Fruit fly (Drosophila melanogaster): ENCODE results near the gene NijA.

The NijA gene

DNA sequence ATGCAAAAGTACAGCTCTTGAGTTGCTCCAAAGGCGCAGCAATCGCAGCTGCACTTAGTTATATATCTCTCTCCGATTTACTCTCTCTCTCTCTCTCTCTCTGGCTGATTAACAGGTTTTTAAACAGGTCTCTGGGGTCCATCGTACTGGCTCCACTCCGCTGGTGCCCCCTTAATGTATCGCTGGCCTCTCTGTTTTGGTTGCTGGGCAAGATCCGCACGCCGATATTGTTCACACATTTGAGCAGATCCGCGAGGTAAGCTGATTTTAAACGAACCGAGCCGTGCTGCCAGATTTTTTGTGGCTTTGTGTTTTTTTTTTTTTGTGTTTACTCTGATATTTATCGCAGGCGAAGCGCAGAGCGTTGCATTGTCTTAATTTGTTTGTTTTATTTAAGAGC is 46.1 kb upstream of the NijA start (continued):
- TF ChIP-seq CG10669 (GFP tag; optimal IDR thresholded peaks at IDR 0.05) (no peak), CG3919 (GFP tag; optimal IDR thresholded peaks at IDR 0.05) (no peak), fd85E (GFP tag; optimal IDR thresholded peaks at IDR 0.05) (peak; percentile 3), pdm3 (GFP tag; optimal IDR thresholded peaks at IDR 0.05) (peak; percentile 25), CG1621 (tag; optimal IDR thresholded peaks at IDR 0.05) (no peak), acj6 (GFP tag; optimal IDR thresholded peaks at IDR 0.05) (no peak), net (GFP tag; optimal IDR thresholded peaks at IDR 0.05) (no peak), Gug (GFP tag; IDR thresholded peaks at IDR 0.05) (no peak), CG6792 (GFP tag; optimal IDR thresholded peaks at IDR 0.05) (no peak), Hr4 (GFP tag; optimal IDR thresholded peaks at IDR 0.05) (no peak), CG8319 (GFP tag; optimal IDR thresholded peaks at IDR 0.05) (no peak), Lpt (GFP tag; optimal IDR thresholded peaks at IDR 0.05) (peak; percentile 66), CG9139 (GFP tag; optimal IDR thresholded peaks at IDR 0.05) (peak; percentile 5), Sox14 (GFP tag; optimal IDR thresholded peaks at IDR 0.05) (peak; percentile 44), ss (GFP tag; optimal IDR thresholded peaks at IDR 0.05) (peak; percentile 42 to 50), dac (GFP tag; optimal IDR thresholded peaks at IDR 0.05) (no peak), CG3032 (tag; optimal IDR thresholded peaks at IDR 0.05) (no peak), Smox (GFP tag; optimal IDR thresholded peaks at IDR 0.05) (no peak), CG32006 (GFP tag; optimal IDR thresholded peaks at IDR 0.05) (no peak)

DNA sequence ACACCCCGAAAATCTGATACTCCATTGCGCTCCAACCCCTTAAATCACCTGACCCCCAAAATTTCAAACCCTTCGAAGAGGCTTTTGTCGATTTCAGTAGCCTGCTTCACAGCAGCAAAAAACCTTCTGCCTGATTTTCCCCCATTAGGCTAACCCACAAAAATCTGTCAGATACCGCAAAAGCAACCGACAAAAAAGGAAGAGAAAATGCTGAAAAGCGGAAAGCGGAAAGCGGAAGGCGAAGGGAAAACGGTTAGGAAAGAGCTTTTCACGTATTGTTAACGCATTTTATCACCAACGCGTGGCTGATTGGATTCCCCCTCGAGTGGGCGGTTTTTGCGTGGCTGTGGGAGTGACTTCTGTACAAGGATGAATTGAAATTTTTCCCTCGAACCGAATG is 45.5 kb upstream of the NijA start:
- TF ChIP-seq Eip93F (GFP tag; optimal IDR thresholded peaks at IDR 0.05) (no peak), Eip78C (GFP tag) (peak; percentile 33), dsx (GFP tag; optimal IDR thresholded peaks at IDR 0.05; ENCODE audit: poor library complexity, severe bottlenecking) (no peak), CG3032 (tag; optimal IDR thresholded peaks at IDR 0.05) (no peak), CG9139 (GFP tag; optimal IDR thresholded peaks at IDR 0.05) (no peak)

DNA sequence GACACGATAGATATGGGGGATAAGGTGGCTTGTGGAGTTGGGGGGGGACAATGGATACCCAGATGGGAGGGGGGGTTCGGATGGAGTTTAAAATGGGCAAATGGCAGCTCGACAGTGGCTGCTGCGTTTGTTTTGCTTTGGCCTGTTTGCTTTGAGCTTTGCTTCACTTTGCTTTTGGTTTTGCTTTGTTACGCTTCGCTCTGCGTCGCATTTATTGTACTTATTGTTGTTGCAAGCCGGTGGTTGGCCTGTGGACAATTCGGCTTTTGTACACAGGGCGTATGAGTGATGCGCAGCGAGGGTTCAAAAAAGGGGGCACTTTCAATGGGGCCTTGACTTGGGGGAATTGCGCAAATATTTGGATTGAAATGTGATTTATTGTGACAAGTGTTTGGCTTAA is 44.4 kb upstream of the NijA start:
- TF ChIP-seq Ets96B (tag; optimal IDR thresholded peaks at IDR 0.05) (no peak), Hr38 (GFP tag; optimal IDR thresholded peaks at IDR 0.05) (no peak), fkh (GFP tag; optimal IDR thresholded peaks at IDR 0.05) (peak; percentile 44), Sox102F (GFP tag; optimal IDR thresholded peaks at IDR 0.05) (no peak), CG9139 (GFP tag; optimal IDR thresholded peaks at IDR 0.05) (no peak), vri (GFP tag; optimal IDR thresholded peaks at IDR 0.05) (no peak), CG6163 (GFP tag; IDR thresholded peaks at IDR 0.05) (peak; percentile 58), salr (GFP tag; optimal IDR thresholded peaks at IDR 0.05) (no peak), Gug (GFP tag; IDR thresholded peaks at IDR 0.05) (no peak)

dm6 chr3L:10740707-10741106 is 44.0 kb upstream of the NijA start:
- TF ChIP-seq CG3919 (GFP tag; optimal IDR thresholded peaks at IDR 0.05): peak; percentile 31
- TF ChIP-seq dac (GFP tag; optimal IDR thresholded peaks at IDR 0.05): peak; percentile 35
- peak; percentile 78 for TF ChIP-seq Hr4 (GFP tag; optimal IDR thresholded peaks at IDR 0.05)
- peak; percentile 3 for TF ChIP-seq CG16779 (tag; optimal IDR thresholded peaks at IDR 0.05)
- TF ChIP-seq Ets96B (tag; optimal IDR thresholded peaks at IDR 0.05): peak; percentile 74
- peak; percentile 73 for TF ChIP-seq OdsH (GFP tag; optimal IDR thresholded peaks at IDR 0.05)
- TF ChIP-seq Sox15 (GFP tag; optimal IDR thresholded peaks at IDR 0.05): peak; percentile 34
- TF ChIP-seq CG6792 (GFP tag; optimal IDR thresholded peaks at IDR 0.05): peak; percentile 20
- TF ChIP-seq CG11902 (GFP tag; optimal IDR thresholded peaks at IDR 0.05): peak; percentile 15
- TF ChIP-seq CG6163 (GFP tag; IDR thresholded peaks at IDR 0.05): no peak; the same call in 2 of the 3 replicates
- TF ChIP-seq CG11294 (GFP tag; IDR thresholded peaks at IDR 0.05): no peak; the same call in 1 of the 2 replicates
- peak; percentile 29 for TF ChIP-seq Sox102F (GFP tag; optimal IDR thresholded peaks at IDR 0.05)
- TF ChIP-seq Met (GFP tag; optimal IDR thresholded peaks at IDR 0.05): peak; percentile 37
- TF ChIP-seq CG32006 (GFP tag; optimal IDR thresholded peaks at IDR 0.05): peak; percentile 85
- TF ChIP-seq CG7368 (GFP tag; optimal IDR thresholded peaks at IDR 0.05): no peak
- TF ChIP-seq eg (GFP tag; IDR thresholded peaks at IDR 0.05): 0 out of 3 replicates have a peak, but pooled peaks have one; percentile 25
- TF ChIP-seq Hr38 (GFP tag; optimal IDR thresholded peaks at IDR 0.05): no peak
- peak; percentile 40 for TF ChIP-seq topi (GFP tag; optimal IDR thresholded peaks at IDR 0.05)
- TF ChIP-seq CG3032 (tag; optimal IDR thresholded peaks at IDR 0.05): peak; percentile 71
- TF ChIP-seq CG8632 (GFP tag; optimal IDR thresholded peaks at IDR 0.05): peak; percentile 59
- no peak for TF ChIP-seq Eip75B (GFP tag; optimal IDR thresholded peaks at IDR 0.05)
- peak; percentile 16 for TF ChIP-seq Eip93F (GFP tag; optimal IDR thresholded peaks at IDR 0.05)
- peak; percentile 8; the same call in 1 of the 2 replicates for TF ChIP-seq Gug (GFP tag; IDR thresholded peaks at IDR 0.05)
- TF ChIP-seq CG31627 (GFP tag; optimal IDR thresholded peaks at IDR 0.05): peak; percentile 38
- TF ChIP-seq CG8119 (GFP tag; IDR thresholded peaks at IDR 0.05): peak; percentile 57
- TF ChIP-seq salr (GFP tag; optimal IDR thresholded peaks at IDR 0.05): peak in 1 of 2 experiments; percentile 63
- no peak for TF ChIP-seq CG6854 (GFP tag; optimal IDR thresholded peaks at IDR 0.05)
- TF ChIP-seq CG15336 (GFP tag; IDR thresholded peaks at IDR 0.05): peak; percentile 67
- TF ChIP-seq net (GFP tag; optimal IDR thresholded peaks at IDR 0.05): peak; percentile 44
- TF ChIP-seq lz (GFP tag; optimal IDR thresholded peaks at IDR 0.05): peak; percentile 37
- no peak for TF ChIP-seq Lpt (GFP tag; optimal IDR thresholded peaks at IDR 0.05)
